Fruit fly (Drosophila melanogaster): ENCODE results near the gene Elys.

dm6 chrX:19704083-19704482, 52.0 kb downstream of the Elys start, which contains the start of the genes CG14230 and CG14232:
- TF ChIP-seq CG8765 (GFP tag; IDR thresholded peaks at IDR 0.05) = 0 out of 2 replicates have a peak, but pooled peaks have one; percentile 17
- no peak for TF ChIP-seq B-H1 (GFP tag; IDR thresholded peaks at IDR 0.05)
- TF ChIP-seq corto (GFP tag; optimal IDR thresholded peaks at IDR 0.05) = no peak
- no peak for TF ChIP-seq disco-r (GFP tag; optimal IDR thresholded peaks at IDR 0.05)
- no peak for TF ChIP-seq z (GFP tag; IDR thresholded peaks at IDR 0.05)
- TF ChIP-seq CTCF (GFP tag; optimal IDR thresholded peaks at IDR 0.05) = no peak
- no peak for TF ChIP-seq hkb (optimal IDR thresholded peaks at IDR 0.05)
- TF ChIP-seq hkb (GFP tag; IDR thresholded peaks at IDR 0.05) = no peak
- TF ChIP-seq CG10209 (GFP tag; optimal IDR thresholded peaks at IDR 0.05) = no peak
- no peak for TF ChIP-seq tx (GFP tag; optimal IDR thresholded peaks at IDR 0.05)
- no peak for TF ChIP-seq seq (GFP tag; IDR thresholded peaks at IDR 0.05)
- TF ChIP-seq CG10959 (GFP tag; IDR thresholded peaks at IDR 0.05) = no peak
- no peak for TF ChIP-seq ind (GFP tag; optimal IDR thresholded peaks at IDR 0.05)
- no peak for TF ChIP-seq CG11093 (GFP tag; IDR thresholded peaks at IDR 0.05)
- TF ChIP-seq lilli (GFP tag; optimal IDR thresholded peaks at IDR 0.05) = no peak

Data from whole organism, embryonic.